Worm (Caenorhabditis elegans): ENCODE data around the gene ptp-4A2.

The ptp-4A2 gene

DNA sequence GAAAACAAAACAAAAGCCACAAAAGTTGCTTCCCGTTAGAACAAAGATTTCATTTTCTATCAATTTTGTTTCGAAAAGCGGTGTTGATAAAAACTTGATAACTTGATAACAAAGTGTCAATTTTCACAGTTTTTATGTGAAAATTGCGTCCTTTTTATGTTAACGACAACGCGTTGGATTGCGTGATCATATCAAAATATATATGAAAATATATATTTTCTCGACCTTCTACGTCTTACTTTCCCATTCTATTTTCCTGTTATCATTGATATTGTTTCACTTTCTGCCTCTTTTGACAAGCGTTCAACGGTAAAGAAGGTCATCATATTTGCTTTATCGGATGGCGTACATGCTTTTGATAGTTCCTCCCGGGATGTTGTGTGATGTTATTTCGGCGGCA, 9.6 kb upstream of the ptp-4A2 start:
- no peak for TF ChIP-seq unc-130 (tag; optimal IDR thresholded peaks at IDR 0.05)
- no peak for TF ChIP-seq ceh-88 (GFP tag; IDR thresholded peaks at IDR 0.05)
- TF ChIP-seq ceh-82 (tag; optimal IDR thresholded peaks at IDR 0.05) = no peak
- TF ChIP-seq nhr-19 (GFP tag; conservative IDR thresholded peaks at IDR 0.05) = no peak
- TF ChIP-seq jun-1 (tag; optimal IDR thresholded peaks at IDR 0.05) = no peak
- TF ChIP-seq nhr-84 (tag; optimal IDR thresholded peaks at IDR 0.05) = no peak
- no peak for TF ChIP-seq aha-1 (tag; optimal IDR thresholded peaks at IDR 0.05)
- TF ChIP-seq nhr-28 (tag; optimal IDR thresholded peaks at IDR 0.05) = no peak
- TF ChIP-seq rnt-1 (tag; optimal IDR thresholded peaks at IDR 0.05) = no peak
- no peak for TF ChIP-seq unc-86 (tag; optimal IDR thresholded peaks at IDR 0.05)
- no peak for TF ChIP-seq fkh-10 (GFP tag; optimal IDR thresholded peaks at IDR 0.05)
- TF ChIP-seq ztf-11 (tag; optimal IDR thresholded peaks at IDR 0.05) = no peak
- no peak for TF ChIP-seq alr-1 (tag; optimal IDR thresholded peaks at IDR 0.05; ENCODE audit: borderline replicate concordance)
- no peak for TF ChIP-seq isw-1 (GFP tag; IDR thresholded peaks at IDR 0.05)
- no peak for TF ChIP-seq ces-1 (GFP tag; optimal IDR thresholded peaks at IDR 0.05)
- TF ChIP-seq mep-1 (tag; optimal IDR thresholded peaks at IDR 0.05) = no peak
- TF ChIP-seq sptf-1 (tag; optimal IDR thresholded peaks at IDR 0.05) = no peak
- peak; percentile 17 for TF ChIP-seq tlp-1 (tag; optimal IDR thresholded peaks at IDR 0.05)
- peak; percentile 74 for TF ChIP-seq blmp-1 (tag; optimal IDR thresholded peaks at IDR 0.05)
- peak; percentile 34 for TF ChIP-seq lin-14 (GFP tag; optimal IDR thresholded peaks at IDR 0.05)
- no peak for TF ChIP-seq fkh-4 (tag; optimal IDR thresholded peaks at IDR 0.05; ENCODE audit: borderline replicate concordance)
- TF ChIP-seq elt-3 (tag; optimal IDR thresholded peaks at IDR 0.05) = no peak
- TF ChIP-seq ama-1 (optimal IDR thresholded peaks at IDR 0.05) = no peak
- TF ChIP-seq elt-2 (tag; optimal IDR thresholded peaks at IDR 0.05) = peak; percentile 56
- TF ChIP-seq egl-13 (tag; optimal IDR thresholded peaks at IDR 0.05) = no peak
- no peak for TF ChIP-seq mdl-1 (tag; optimal IDR thresholded peaks at IDR 0.05)

DNA sequence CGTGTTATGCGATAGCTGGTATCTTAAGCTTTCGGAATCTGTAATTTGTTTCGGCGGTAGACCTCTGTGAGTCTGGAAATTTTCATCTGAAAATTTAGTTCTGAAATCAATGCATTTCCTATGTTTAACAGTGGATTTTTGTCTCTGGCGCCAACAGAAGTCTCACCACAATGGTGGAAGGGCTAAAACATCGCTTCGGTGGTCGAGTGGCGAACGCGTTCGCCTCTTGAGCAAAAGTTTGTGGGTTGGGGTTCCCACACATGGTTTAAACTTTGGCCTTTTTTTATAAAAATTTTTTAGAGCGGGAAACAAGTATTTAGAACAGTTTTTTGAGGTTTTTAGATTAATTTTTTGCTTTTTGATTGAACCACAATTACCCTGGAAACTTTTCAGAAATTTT, 6.7 kb upstream of the ptp-4A2 start:
- TF ChIP-seq aha-1 (tag; optimal IDR thresholded peaks at IDR 0.05) = no peak
- no peak for TF ChIP-seq F16B12.6 (tag; optimal IDR thresholded peaks at IDR 0.05)
- TF ChIP-seq ztf-11 (tag; optimal IDR thresholded peaks at IDR 0.05) = no peak
- TF ChIP-seq rnt-1 (tag; optimal IDR thresholded peaks at IDR 0.05) = no peak
- no peak for TF ChIP-seq nhr-85 (tag)
- TF ChIP-seq lin-39 (tag; optimal IDR thresholded peaks at IDR 0.05) = no peak
- TF ChIP-seq hlh-4 (tag; optimal IDR thresholded peaks at IDR 0.05) = no peak
- no peak for TF ChIP-seq unc-30 (tag; optimal IDR thresholded peaks at IDR 0.05)
- no peak for TF ChIP-seq efl-3 (GFP tag; optimal IDR thresholded peaks at IDR 0.05)
- TF ChIP-seq nhr-12 (tag; optimal IDR thresholded peaks at IDR 0.05) = no peak
- no peak for TF ChIP-seq fos-1 (tag; optimal IDR thresholded peaks at IDR 0.05)
- TF ChIP-seq ces-1 (GFP tag; optimal IDR thresholded peaks at IDR 0.05) = no peak
- TF ChIP-seq unc-62 (GFP tag; optimal IDR thresholded peaks at IDR 0.05) = no peak
- no peak for TF ChIP-seq grh-1 (GFP tag; IDR thresholded peaks at IDR 0.05)
- no peak for TF ChIP-seq ceh-63 (GFP tag; optimal IDR thresholded peaks at IDR 0.05)
- no peak for TF ChIP-seq nhr-11 (tag; optimal IDR thresholded peaks at IDR 0.05)
- TF ChIP-seq nhr-47 (tag; optimal IDR thresholded peaks at IDR 0.05) = no peak
- no peak for TF ChIP-seq sptf-1 (tag; optimal IDR thresholded peaks at IDR 0.05)
- no peak for TF ChIP-seq irx-1 (tag; optimal IDR thresholded peaks at IDR 0.05)

DNA sequence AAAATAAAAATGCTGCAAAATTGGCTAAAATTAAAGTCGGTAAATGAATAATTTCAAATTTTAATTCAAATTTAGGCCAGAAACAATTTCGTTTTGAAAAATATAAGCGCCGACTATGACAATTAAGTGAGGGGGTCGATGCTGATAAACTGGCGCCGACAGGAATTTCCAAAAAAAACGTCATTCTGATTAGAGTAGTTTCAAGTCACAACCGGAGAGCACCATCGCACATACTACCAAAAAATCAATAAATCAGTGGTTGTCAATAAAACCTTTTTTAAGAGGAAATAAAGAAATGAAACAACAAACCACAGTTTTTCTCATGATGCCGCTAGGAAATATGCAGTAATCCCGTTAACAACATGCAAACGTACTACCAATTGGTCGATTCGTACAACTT, 5.9 kb upstream of the ptp-4A2 start:
- TF ChIP-seq elt-2 (tag; optimal IDR thresholded peaks at IDR 0.05) = peak; percentile 38
- TF ChIP-seq efl-1 (optimal IDR thresholded peaks at IDR 0.05) = no peak
- TF ChIP-seq efl-1 (GFP tag; optimal IDR thresholded peaks at IDR 0.05 in 1 of 2) = peak in 1 of 2 experiments; percentile 85
- TF ChIP-seq lin-35 (GFP tag; optimal IDR thresholded peaks at IDR 0.05) = no peak

Measured in whole organism, L1 larva.